Worm (Caenorhabditis elegans) whole organism, L3 larva: ENCODE measurements around the gene F56C3.8.
"Not testable (repeated sequence)": the region's sequence is repeated elsewhere in the genome, so short reads cannot be mapped to it uniquely, and the experiment has no call there.

Experiments used
- ZK546.5 ChIP-seq: sonication (generic microtip); optimal IDR thresholded peaks from 2 replicates; lab custom pipeline; 2017; ENCODE audit warnings: missing biosample characterization, missing genetic modification characterization
- ceh-16 ChIP-seq: sonication (generic microtip); optimal IDR thresholded peaks from 2 replicates; lab custom pipeline; 2017; ENCODE audit warnings: missing biosample characterization, missing genetic modification characterization
- ceh-28 ChIP-seq: fragments of 150-350 bp; optimal IDR thresholded peaks from 2 replicates; lab custom pipeline; 2014; ENCODE audit warnings: missing biosample characterization, missing genetic modification reagents, missing genetic modification characterization
- ceh-82 ChIP-seq: fragments of 150-350 bp; optimal IDR thresholded peaks from 2 replicates; lab custom pipeline; 2014; ENCODE audit warnings: missing biosample characterization, missing genetic modification characterization
- ceh-9 ChIP-seq: sonication (generic microtip); optimal IDR thresholded peaks from 2 replicates; lab custom pipeline; 2018; ENCODE audit warnings: missing biosample characterization, missing genetic modification characterization
- daf-12 ChIP-seq: fragments of 150-350 bp; optimal IDR thresholded peaks from 2 replicates; lab custom pipeline; 2014; ENCODE audit warnings: missing biosample characterization, missing genetic modification reagents, missing genetic modification characterization
- egl-5 ChIP-seq: fragments of 150-350 bp; optimal IDR thresholded peaks from 2 replicates; lab custom pipeline; 2017; ENCODE audit warnings: missing biosample characterization, missing genetic modification reagents, missing genetic modification characterization, inconsistent platforms
- elt-1 ChIP-seq: fragments of 150-350 bp; optimal IDR thresholded peaks from 2 replicates; lab custom pipeline; 2014; ENCODE audit warnings: missing biosample characterization, missing genetic modification characterization
- elt-2 ChIP-seq: sonication (generic microtip); optimal IDR thresholded peaks from 2 replicates; lab custom pipeline; 2016; ENCODE audit warnings: missing genetic modification reagents, mild to moderate bottlenecking, missing genetic modification characterization, missing compliant biosample characterization
- eor-1 ChIP-seq, 2 experiments: fragments of 150-350 bp; optimal IDR thresholded peaks; 2 replicates each; lab custom pipeline; 2014 to 2018; ENCODE audit warnings: missing biosample characterization in 2 of 2, missing genetic modification characterization in 2 of 2
- fkh-10 ChIP-seq: sonication (generic microtip); optimal IDR thresholded peaks from 2 replicates; lab custom pipeline; 2017; ENCODE audit warnings: missing biosample characterization, missing genetic modification reagents, missing genetic modification characterization
- fkh-2 ChIP-seq: fragments of 150-350 bp; optimal IDR thresholded peaks from 2 replicates; lab custom pipeline; 2014; ENCODE audit warnings: missing biosample characterization, missing genetic modification reagents, missing genetic modification characterization
- jun-1 ChIP-seq: fragments of 150-350 bp; optimal IDR thresholded peaks from 2 replicates; lab custom pipeline; 2014; ENCODE audit warnings: missing biosample characterization, missing genetic modification reagents, missing genetic modification characterization
- lin-39 ChIP-seq: fragments of 150-350 bp; optimal IDR thresholded peaks from 2 replicates; lab custom pipeline; 2018; ENCODE audit warnings: missing biosample characterization, missing genetic modification reagents, missing genetic modification characterization
- lsy-12 ChIP-seq: sonication (generic microtip); optimal IDR thresholded peaks from 2 replicates; lab custom pipeline; 2016; ENCODE audit warnings: mild to moderate bottlenecking, missing genetic modification characterization, missing compliant biosample characterization
- mdl-1 ChIP-seq: fragments of 150-350 bp; optimal IDR thresholded peaks from 2 replicates; lab custom pipeline; 2014; ENCODE audit warnings: missing biosample characterization, missing genetic modification characterization
- nfya-1 ChIP-seq: sonication (generic microtip); optimal IDR thresholded peaks from 2 replicates; lab custom pipeline; 2017; ENCODE audit warnings: missing genetic modification characterization, mild to moderate bottlenecking, missing compliant biosample characterization, antibody characterized with exemption, moderate library complexity; ENCODE audit not compliant: insufficient read depth
- nhr-11 ChIP-seq: fragments of 150-350 bp; optimal IDR thresholded peaks from 2 replicates; lab custom pipeline; 2014; ENCODE audit warnings: missing biosample characterization, missing genetic modification characterization
- nhr-12 ChIP-seq: fragments of 150-350 bp; optimal IDR thresholded peaks from 2 replicates; lab custom pipeline; 2014; ENCODE audit warnings: missing biosample characterization, missing genetic modification characterization
- nhr-23 ChIP-seq: fragments of 150-350 bp; optimal IDR thresholded peaks from 2 replicates; lab custom pipeline; 2014; ENCODE audit warnings: missing biosample characterization, missing genetic modification reagents, missing genetic modification characterization
- nhr-25 ChIP-seq: sonication (generic microtip); optimal IDR thresholded peaks from 2 replicates; lab custom pipeline; 2017; ENCODE audit warnings: missing biosample characterization, missing genetic modification characterization
- nhr-43 ChIP-seq: sonication (generic microtip); optimal IDR thresholded peaks from 2 replicates; lab custom pipeline; 2016; ENCODE audit warnings: mild to moderate bottlenecking, missing genetic modification characterization, missing compliant biosample characterization; ENCODE audit not compliant: poor library complexity, severe bottlenecking
- nhr-76 ChIP-seq: fragments of 150-350 bp; sonication (generic microtip); optimal IDR thresholded peaks from 5 replicates; lab custom pipeline; 2014; ENCODE audit warnings: missing biosample characterization, missing genetic modification characterization
- nhr-77 ChIP-seq: fragments of 150-350 bp; optimal IDR thresholded peaks from 2 replicates; lab custom pipeline; 2014; ENCODE audit warnings: missing biosample characterization, missing genetic modification characterization
- pha-4 ChIP-seq: fragments of 150-350 bp; optimal IDR thresholded peaks from 2 replicates; lab custom pipeline; 2014; ENCODE audit warnings: missing biosample characterization, missing genetic modification reagents, missing genetic modification characterization
- pqm-1 ChIP-seq: fragments of 150-350 bp; optimal IDR thresholded peaks from 2 replicates; lab custom pipeline; 2017; ENCODE audit warnings: missing biosample characterization, missing genetic modification characterization, inconsistent platforms
- skn-1 ChIP-seq: fragments of 150-350 bp; optimal IDR thresholded peaks from 2 replicates; lab custom pipeline; 2014; ENCODE audit warnings: missing biosample characterization, missing genetic modification characterization
- snpc-4 ChIP-seq: fragments of 150-350 bp; optimal IDR thresholded peaks from 2 replicates; lab custom pipeline; 2014; ENCODE audit warnings: missing biosample characterization, missing genetic modification characterization
- tbx-2 ChIP-seq: sonication (generic microtip); optimal IDR thresholded peaks from 2 replicates; lab custom pipeline; 2016; ENCODE audit warnings: mild to moderate bottlenecking, missing genetic modification characterization, missing compliant biosample characterization
- unc-39 ChIP-seq: sonication (generic microtip); optimal IDR thresholded peaks from 4 replicates; lab custom pipeline; 2017; ENCODE audit warnings: missing biosample characterization, missing genetic modification characterization
- unc-62 ChIP-seq: fragments of 150-350 bp; sonication (generic microtip); optimal IDR thresholded peaks from 4 replicates; lab custom pipeline; 2014; ENCODE audit warnings: missing biosample characterization, missing genetic modification reagents, missing genetic modification characterization

Gene F56C3.8

ce11 chrX:1384538-1384937 lies at the start of gene F56C3.8:
TSS of gene F56C3.8 (minus strand) at chrX:1384638.
- TF ChIP-seq pqm-1 (no peak), ceh-9 (tag; lab: Kevin White, UChicago) (no peak), nfya-1 (no peak), nhr-11 (no peak), tbx-2 (tag; lab: Kevin White, UChicago) (no peak), ceh-28 (tag; lab: Kevin White, UChicago) (no peak), lin-39 (tag; lab: Kevin White, UChicago) (no peak), nhr-12 (tag; lab: Kevin White, UChicago) (no peak), skn-1 (no peak), fkh-10 (GFP tag; lab: Kevin White, UChicago) (no peak), nhr-43 (no peak), lsy-12 (tag; lab: Kevin White, UChicago) (no peak), ceh-82 (tag; lab: Kevin White, UChicago) (no peak), fkh-2 (no peak), snpc-4 (no peak), ceh-16 (tag; lab: Kevin White, UChicago) (no peak), eor-1 (tag; optimal IDR thresholded peaks at IDR 0.05; lab: Kevin White, UChicago) (no peak), pha-4 (tag; lab: Kevin White, UChicago) (no peak), mdl-1 (no peak)

ce11 chrX:1430707-1431106 lies 46.3 kb upstream of the F56C3.8 start, which contains the start of gene F19G12.1:
TSS of gene F19G12.1 (plus strand) at chrX:1431007.
- TF ChIP-seq elt-1 (tag; lab: Kevin White, UChicago); daf-12; unc-39 (tag; lab: Kevin White, UChicago): not testable (repeated sequence)

DNA sequence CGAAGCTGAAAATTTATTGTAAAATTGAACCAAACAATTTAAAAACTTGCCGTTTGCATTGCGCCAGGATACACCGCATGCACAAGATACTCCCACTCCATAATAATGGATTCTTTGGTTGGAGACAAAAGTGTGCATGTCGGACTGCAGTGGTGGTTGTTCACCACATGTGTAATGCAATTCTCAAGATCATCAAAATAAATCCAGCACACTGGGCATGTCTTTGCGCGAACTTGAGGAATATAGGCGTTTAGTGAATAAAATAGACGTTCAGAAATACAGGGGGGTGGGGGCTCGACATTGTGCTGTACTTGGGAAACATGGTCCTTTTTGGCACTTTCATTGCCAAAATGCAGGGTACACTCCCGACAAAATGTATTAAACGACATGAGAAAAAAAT lies 42.0 kb upstream of the F56C3.8 start, which contains the start of gene F19G12.11:
Gene F19G12.11 (minus strand): TSS at position 101 of the 400 bp plus-strand sequence.
- TF ChIP-seq nhr-23 (tag; lab: Kevin White, UChicago) (no peak), egl-5 (tag; lab: Kevin White, UChicago) (no peak), snpc-4 (no peak), jun-1 (tag; lab: Kevin White, UChicago) (no peak), pqm-1 (no peak), daf-12 (no peak), ceh-16 (tag; lab: Kevin White, UChicago) (no peak), nhr-77 (tag; lab: Kevin White, UChicago) (no peak), nhr-25 (tag; lab: Kevin White, UChicago) (no peak), elt-1 (tag; lab: Kevin White, UChicago) (no peak), tbx-2 (tag; lab: Kevin White, UChicago) (no peak), ZK546.5 (tag; lab: Kevin White, UChicago) (no peak)

DNA sequence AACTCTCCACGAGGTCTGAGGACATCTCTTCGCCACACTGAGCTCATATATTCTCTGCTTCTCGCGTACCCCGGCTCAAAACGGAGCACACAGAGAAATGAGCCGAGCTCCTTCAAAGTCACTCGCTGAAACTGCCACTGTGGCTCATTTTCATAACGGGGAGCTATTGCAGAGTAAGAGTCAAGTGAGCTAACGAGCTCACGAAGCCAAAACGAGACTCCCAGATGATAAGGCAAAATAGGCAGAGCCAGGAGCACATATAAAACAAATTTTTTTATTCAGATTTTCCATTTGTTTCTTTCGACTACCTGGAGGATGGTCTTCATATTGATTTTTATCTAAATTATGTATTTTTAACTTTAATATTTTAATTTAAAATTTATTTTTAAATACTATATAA lies 40.1 kb upstream of the F56C3.8 start, which contains the start of gene F19G12.3:
Gene F19G12.3 (plus strand): TSS at position 301 of the 400 bp plus-strand sequence.
- TF ChIP-seq eor-1 (tag; optimal IDR thresholded peaks at IDR 0.05; lab: Kevin White, UChicago) (no peak), ceh-28 (tag; lab: Kevin White, UChicago) (no peak), lsy-12 (tag; lab: Kevin White, UChicago) (no peak), nhr-43 (no peak), unc-62 (GFP tag; lab: Kevin White, UChicago) (no peak), pha-4 (tag; lab: Kevin White, UChicago) (no peak), lin-39 (tag; lab: Kevin White, UChicago) (no peak), nhr-23 (tag; lab: Kevin White, UChicago) (no peak), fkh-2 (no peak), nhr-12 (tag; lab: Kevin White, UChicago) (no peak), elt-2 (tag; lab: Kevin White, UChicago) (no peak), nhr-76 (tag; lab: Kevin White, UChicago) (no peak), ZK546.5 (tag; lab: Kevin White, UChicago) (no peak), unc-39 (tag; lab: Kevin White, UChicago) (no peak), snpc-4 (no peak), fkh-10 (GFP tag; lab: Kevin White, UChicago) (no peak)

DNA sequence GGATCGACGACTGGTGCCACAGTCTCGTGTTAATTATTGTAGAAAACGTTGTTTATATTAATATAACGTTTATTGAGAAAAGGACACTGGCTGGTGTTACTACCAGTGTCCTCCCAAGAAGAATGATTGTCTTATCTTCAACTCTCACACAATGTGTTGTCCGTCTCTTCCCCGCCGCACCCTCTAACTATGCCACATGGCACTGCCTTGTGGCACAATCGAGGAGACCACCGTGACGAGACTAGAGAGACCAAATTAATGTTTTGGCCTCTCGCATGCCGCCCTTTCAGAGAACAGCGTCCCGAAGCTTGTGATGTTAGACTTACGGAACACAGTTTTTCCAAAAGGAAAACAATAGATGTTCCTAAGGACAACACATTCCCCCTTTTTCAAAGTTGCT lies 37.8 kb upstream of the F56C3.8 start:
- peak; percentile 48 for TF ChIP-seq elt-2 (tag; lab: Kevin White, UChicago)
- TF ChIP-seq, all 47 proteins: peak for 1; not testable (repeated sequence) for 46
